Fruit fly (Drosophila melanogaster) whole organism, embryonic: Measurements from ENCODE around the gene heph.

Experiments
- B-H2 ChIP-seq: fragments of 200-800 bp; sonication (Bioruptor generic); optimal IDR thresholded peaks from 2 replicates; lab custom pipeline; 2018; ENCODE audit warnings: missing biosample characterization, mild to moderate bottlenecking, missing genetic modification characterization
- C15 ChIP-seq: fragments of 200-800 bp; sonication (Bioruptor generic); IDR thresholded peaks from 3 replicates; pipeline ENCODE4 v1.3.6; 2022; ENCODE audit warnings: missing biosample characterization, missing genetic modification characterization
- CG13287 ChIP-seq: fragments of 200-800 bp; sonication (Bioruptor generic); IDR thresholded peaks from 2 replicates; pipeline ENCODE4 v1.3.6; 2022; ENCODE audit warnings: missing biosample characterization, missing genetic modification characterization; ENCODE audit not compliant: partially characterized antibody
- CG2116 ChIP-seq: fragments of 200-800 bp; sonication (Bioruptor generic); optimal IDR thresholded peaks from 3 replicates; lab custom pipeline; 2018; ENCODE audit warnings: missing biosample characterization, mild to moderate bottlenecking, missing genetic modification characterization
- CG4707 ChIP-seq: fragments of 200-800 bp; sonication (Bioruptor generic); optimal IDR thresholded peaks from 2 replicates; lab custom pipeline; 2018; ENCODE audit warnings: missing biosample characterization, mild to moderate bottlenecking, missing genetic modification characterization, moderate library complexity
- Drgx ChIP-seq: fragments of 200-800 bp; sonication (Bioruptor generic); IDR thresholded peaks from 2 replicates; pipeline ENCODE4 v1.3.6; 2022; ENCODE audit warnings: missing biosample characterization, missing genetic modification characterization
- Hmr ChIP-seq: fragments of 200-800 bp; sonication (Bioruptor generic); optimal IDR thresholded peaks from 3 replicates; lab custom pipeline; 2017; ENCODE audit warnings: mild to moderate bottlenecking, missing biosample characterization, missing genetic modification reagents, missing genetic modification characterization
- Hr51 ChIP-seq, 2 experiments: fragments of 200-800 bp; sonication (Bioruptor generic); optimal IDR thresholded peaks; 2 replicates in 1 of 2; 3 replicates in 1 of 2; lab custom pipeline; 2016 to 2018; ENCODE audit warnings: missing biosample characterization in 2 of 2, missing genetic modification characterization in 2 of 2, mild to moderate bottlenecking in 1 of 2, moderate library complexity in 1 of 2
- Med ChIP-seq: fragments of 200-800 bp; sonication (Bioruptor generic); peaks from one replicate; lab custom pipeline; 2016; ENCODE audit warnings: missing biosample characterization, missing genetic modification characterization, mild to moderate bottlenecking, inconsistent platforms, moderate library complexity
- Pdp1 ChIP-seq, 2 experiments: fragments of 200-800 bp; sonication (Bioruptor generic); optimal IDR thresholded peaks; 3 replicates each; lab custom pipeline; 2016; ENCODE audit warnings: missing biosample characterization in 2 of 2, missing genetic modification characterization in 2 of 2, mild to moderate bottlenecking in 1 of 2, moderate library complexity in 1 of 2
- Stat92E ChIP-seq, 3 experiments: fragments of >200 bp in 2 of 3; fragments of 200-800 bp in 1 of 3; sonication (Bioruptor generic) in 1 of 3; optimal IDR thresholded peaks; 2 replicates each; lab custom pipeline; 2017 to 2019; ENCODE audit warnings: missing biosample characterization in 3 of 3, missing genetic modification characterization in 3 of 3, mild to moderate bottlenecking in 1 of 3, moderate library complexity in 1 of 3
- bab2 ChIP-seq: fragments of 200-800 bp; sonication (Bioruptor generic); optimal IDR thresholded peaks from 2 replicates; lab custom pipeline; 2016; ENCODE audit warnings: missing biosample characterization, missing genetic modification characterization
- bigmax ChIP-seq: fragments of 200-800 bp; sonication (Bioruptor generic); optimal IDR thresholded peaks from 2 replicates; lab custom pipeline; 2018; ENCODE audit warnings: missing biosample characterization, mild to moderate bottlenecking, missing genetic modification characterization
- bsh ChIP-seq, 2 experiments: fragments of 200-800 bp; sonication (Bioruptor generic); optimal IDR thresholded peaks; 2 replicates each; lab custom pipeline; 2017 to 2018; ENCODE audit warnings: mild to moderate bottlenecking in 2 of 2, missing biosample characterization in 2 of 2, missing genetic modification characterization in 2 of 2, moderate library complexity in 1 of 2
- cg ChIP-seq: fragments of 200-800 bp; sonication (Bioruptor generic); optimal IDR thresholded peaks from 3 replicates; lab custom pipeline; 2019; ENCODE audit warnings: missing biosample characterization, mild to moderate bottlenecking, missing genetic modification characterization, moderate library complexity
- chinmo ChIP-seq: fragments of 200-800 bp; sonication (Bioruptor generic); IDR thresholded peaks from 4 replicates; pipeline ENCODE4 v1.3.6; 2022; ENCODE audit warnings: missing biosample characterization, missing genetic modification characterization; ENCODE audit not compliant: partially characterized antibody
- crp ChIP-seq, 2 experiments: fragments of 200-800 bp; sonication (Bioruptor generic); optimal IDR thresholded peaks; 2 replicates in 1 of 2; 3 replicates in 1 of 2; lab custom pipeline; 2017; ENCODE audit warnings: missing biosample characterization in 2 of 2, missing genetic modification characterization in 2 of 2, mild to moderate bottlenecking in 1 of 2, moderate library complexity in 1 of 2
- eve ChIP-seq, 2 experiments: fragments of >200 bp; optimal IDR thresholded peaks; 2 replicates each; lab custom pipeline; 2017; ENCODE audit warnings: missing biosample characterization in 2 of 2, missing genetic modification characterization in 2 of 2
- grn ChIP-seq: fragments of 200-800 bp; sonication (Bioruptor generic); optimal IDR thresholded peaks from 3 replicates; lab custom pipeline; 2017; ENCODE audit warnings: missing biosample characterization, missing genetic modification characterization
- inv ChIP-seq: fragments of 200-800 bp; sonication (Bioruptor generic); IDR thresholded peaks from 2 replicates; pipeline ENCODE4 v1.3.6; 2022; ENCODE audit warnings: missing biosample characterization, missing genetic modification characterization; ENCODE audit not compliant: partially characterized antibody
- klu ChIP-seq: fragments of 200-800 bp; sonication (Bioruptor generic); IDR thresholded peaks from 2 replicates; pipeline ENCODE4 v1.3.6; 2022; ENCODE audit warnings: missing biosample characterization, missing genetic modification characterization
- kni ChIP-seq: fragments of 200-800 bp; sonication (Bioruptor generic); optimal IDR thresholded peaks from 3 replicates; lab custom pipeline; 2017; ENCODE audit warnings: mild to moderate bottlenecking, missing biosample characterization, missing genetic modification reagents, missing genetic modification characterization
- nom ChIP-seq: fragments of 200-800 bp; sonication (Bioruptor generic); optimal IDR thresholded peaks from 2 replicates; lab custom pipeline; 2017; ENCODE audit warnings: missing biosample characterization, missing genetic modification characterization, mild to moderate bottlenecking, moderate library complexity, missing genetic modification reagents
- org-1 ChIP-seq: fragments of 200-800 bp; sonication (Bioruptor generic); optimal IDR thresholded peaks from 2 replicates; lab custom pipeline; 2017; ENCODE audit warnings: missing biosample characterization, missing genetic modification characterization
- pnt ChIP-seq: fragments of 200-800 bp; sonication (Bioruptor generic); optimal IDR thresholded peaks from 3 replicates; lab custom pipeline; 2016; ENCODE audit warnings: missing biosample characterization, missing genetic modification characterization
- ro ChIP-seq: fragments of 200-800 bp; sonication (Bioruptor generic); IDR thresholded peaks from 2 replicates; pipeline ENCODE4 v1.3.6; 2022; ENCODE audit warnings: missing biosample characterization, missing genetic modification characterization
- sd ChIP-seq: fragments of 200-800 bp; sonication (Bioruptor generic); optimal IDR thresholded peaks from 3 replicates; lab custom pipeline; 2018; ENCODE audit warnings: missing biosample characterization, mild to moderate bottlenecking, missing genetic modification characterization, moderate library complexity
- sna ChIP-seq: fragments of 200-800 bp; sonication (Bioruptor generic); IDR thresholded peaks from 2 replicates; pipeline ENCODE4 v1.3.6; 2022; ENCODE audit warnings: missing biosample characterization, missing genetic modification characterization; ENCODE audit not compliant: partially characterized antibody
- tup ChIP-seq: fragments of 200-800 bp; sonication (Bioruptor generic); optimal IDR thresholded peaks from 2 replicates; lab custom pipeline; 2016; ENCODE audit warnings: missing biosample characterization, mild to moderate bottlenecking, missing genetic modification characterization, moderate library complexity
- twi ChIP-seq: fragments of 200-800 bp; optimal IDR thresholded peaks from 2 replicates; lab custom pipeline; 2019; ENCODE audit warnings: missing biosample characterization, mild to moderate bottlenecking, missing genetic modification characterization, moderate library complexity
- unc-4 ChIP-seq: fragments of 200-800 bp; sonication (Bioruptor generic); IDR thresholded peaks from 2 replicates; pipeline ENCODE4 v1.3.6; 2022; ENCODE audit warnings: missing biosample characterization, missing genetic modification characterization; ENCODE audit not compliant: partially characterized antibody
- z ChIP-seq: fragments of 200-800 bp; sonication (Bioruptor generic); IDR thresholded peaks from 3 replicates; pipeline ENCODE4 v1.3.6; 2022; ENCODE audit warnings: missing biosample characterization, missing genetic modification characterization

The heph gene

dm6 chr3R:31969440-31969839 lies 45.9 kb downstream of the heph start:
- TF ChIP-seq Pdp1 (GFP tag; optimal IDR thresholded peaks at IDR 0.05; lab: Kevin White, UChicago) (peak in 1 of 2 experiments; percentile 93), tup (no peak), eve (GFP tag; optimal IDR thresholded peaks at IDR 0.05; lab: Kevin White, UChicago) (no peak), klu (GFP tag; lab: Robert Waterston, UW) (no peak), CG2116 (GFP tag; lab: Kevin White, UChicago) (no peak), Hmr (GFP tag; lab: Kevin White, UChicago) (no peak), CG4707 (no peak)

DNA sequence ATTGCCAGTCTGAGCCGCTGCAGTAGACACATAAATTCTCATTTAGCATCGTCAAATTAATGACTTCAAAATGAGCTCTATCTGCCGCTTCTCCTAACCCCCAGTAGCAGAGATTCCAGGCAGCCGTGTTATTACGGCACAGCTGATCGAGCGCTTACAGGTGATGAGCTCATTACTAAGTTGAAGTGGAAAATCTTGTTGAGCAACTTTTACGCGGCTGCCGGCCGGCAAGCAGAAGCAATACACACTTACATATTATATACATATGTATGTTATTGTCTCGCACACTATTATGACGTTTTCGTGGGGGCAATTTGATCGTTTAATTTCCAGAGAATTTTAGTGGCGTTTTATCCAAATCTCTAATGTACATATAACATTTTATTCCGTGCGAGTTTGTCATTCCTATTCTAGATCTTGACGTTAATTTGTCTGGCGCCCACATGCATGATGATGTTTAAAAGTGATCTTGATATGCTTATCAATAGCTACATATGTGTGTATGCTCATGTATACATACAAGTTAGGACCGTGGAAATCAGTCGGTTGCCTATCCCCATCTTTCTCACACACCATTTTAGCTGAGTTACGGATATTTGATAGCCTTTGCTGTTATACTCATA lies 50.5 kb downstream of the heph start:
- peak; percentile 58 for TF ChIP-seq sd (tag; lab: Kevin White, UChicago)
- TF ChIP-seq Stat92E (GFP tag; optimal IDR thresholded peaks at IDR 0.05; lab: Kevin White, UChicago): peak in 1 of 3 experiments; percentile 75
- TF ChIP-seq Med (GFP tag; lab: Kevin White, UChicago): peak; percentile 12
- TF ChIP-seq chinmo: 0 out of 4 replicates have a peak, but pooled peaks have one; percentile 58
- peak; percentile 86 for TF ChIP-seq grn (GFP tag; lab: Kevin White, UChicago)
- TF ChIP-seq bab2: no peak
- TF ChIP-seq eve (GFP tag; optimal IDR thresholded peaks at IDR 0.05; lab: Kevin White, UChicago): peak in 1 of 2 experiments; percentile 18
- peak in 1 of 2 experiments; percentile 32 for TF ChIP-seq crp (GFP tag; optimal IDR thresholded peaks at IDR 0.05; lab: Kevin White, UChicago)
- TF ChIP-seq CG13287: 0 out of 2 replicates have a peak, but pooled peaks have one; percentile 18
- peak in 1 of 2 experiments; percentile 58 for TF ChIP-seq Pdp1 (GFP tag; optimal IDR thresholded peaks at IDR 0.05; lab: Kevin White, UChicago)
- peak; percentile 79 for TF ChIP-seq cg
- TF ChIP-seq org-1: no peak
- peak; percentile 36 for TF ChIP-seq kni (GFP tag; lab: Kevin White, UChicago)
- TF ChIP-seq z (GFP tag; lab: Robert Waterston, UW): no peak

DNA sequence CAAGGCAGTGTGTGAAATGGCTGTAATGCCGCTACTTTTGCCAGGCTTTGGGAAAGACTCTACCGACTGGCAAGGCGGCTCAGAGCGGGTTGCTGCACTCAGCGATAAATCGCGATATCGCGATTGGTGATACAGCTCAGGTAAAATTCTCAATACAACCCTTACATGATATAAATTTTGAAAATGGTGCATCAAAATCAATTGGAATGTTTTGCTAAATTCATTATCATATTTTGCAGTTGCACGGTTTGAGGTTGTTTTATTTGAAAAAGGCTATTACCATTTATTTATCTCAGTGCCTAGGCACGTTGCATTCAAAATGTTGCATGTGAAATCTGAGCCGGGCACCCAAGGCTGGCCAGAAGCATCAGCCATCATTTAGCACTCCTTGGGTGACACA lies 52.2 kb downstream of the heph start:
- no peak for TF ChIP-seq unc-4 (GFP tag; lab: Robert Waterston, UW)
- TF ChIP-seq inv: no peak
- TF ChIP-seq nom: peak; percentile 1
- TF ChIP-seq chinmo: no peak
- TF ChIP-seq bsh (GFP tag; optimal IDR thresholded peaks at IDR 0.05; lab: Kevin White, UChicago): peak in 1 of 2 experiments; percentile 34
- no peak for TF ChIP-seq sna
- peak; percentile 18; the same call in 1 of the 2 replicates for TF ChIP-seq Drgx
- TF ChIP-seq bigmax: no peak
- no peak for TF ChIP-seq B-H2 (GFP tag; lab: Kevin White, UChicago)
- TF ChIP-seq Hr51 (GFP tag; optimal IDR thresholded peaks at IDR 0.05; lab: Kevin White, UChicago): no peak
- no peak for TF ChIP-seq C15 (GFP tag; lab: Robert Waterston, UW)
- TF ChIP-seq pnt (GFP tag; lab: Kevin White, UChicago): no peak

dm6 chr3R:31961306-31961705 lies 54.0 kb downstream of the heph start:
- TF ChIP-seq z (GFP tag; lab: Robert Waterston, UW): no peak
- TF ChIP-seq ro (GFP tag; lab: Robert Waterston, UW): no peak
- TF ChIP-seq twi (tag; lab: Kevin White, UChicago): peak; percentile 19
- TF ChIP-seq Drgx: 0 out of 2 replicates have a peak, but pooled peaks have one; percentile 37
- TF ChIP-seq, all 482 proteins: peak for 2
